Fruit fly (Drosophila melanogaster): ENCODE results near the gene CG9119.
A peak's percentile ranks its signal among the peaks of the same experiment; 100 is the strongest.

CG9119 gene

DNA sequence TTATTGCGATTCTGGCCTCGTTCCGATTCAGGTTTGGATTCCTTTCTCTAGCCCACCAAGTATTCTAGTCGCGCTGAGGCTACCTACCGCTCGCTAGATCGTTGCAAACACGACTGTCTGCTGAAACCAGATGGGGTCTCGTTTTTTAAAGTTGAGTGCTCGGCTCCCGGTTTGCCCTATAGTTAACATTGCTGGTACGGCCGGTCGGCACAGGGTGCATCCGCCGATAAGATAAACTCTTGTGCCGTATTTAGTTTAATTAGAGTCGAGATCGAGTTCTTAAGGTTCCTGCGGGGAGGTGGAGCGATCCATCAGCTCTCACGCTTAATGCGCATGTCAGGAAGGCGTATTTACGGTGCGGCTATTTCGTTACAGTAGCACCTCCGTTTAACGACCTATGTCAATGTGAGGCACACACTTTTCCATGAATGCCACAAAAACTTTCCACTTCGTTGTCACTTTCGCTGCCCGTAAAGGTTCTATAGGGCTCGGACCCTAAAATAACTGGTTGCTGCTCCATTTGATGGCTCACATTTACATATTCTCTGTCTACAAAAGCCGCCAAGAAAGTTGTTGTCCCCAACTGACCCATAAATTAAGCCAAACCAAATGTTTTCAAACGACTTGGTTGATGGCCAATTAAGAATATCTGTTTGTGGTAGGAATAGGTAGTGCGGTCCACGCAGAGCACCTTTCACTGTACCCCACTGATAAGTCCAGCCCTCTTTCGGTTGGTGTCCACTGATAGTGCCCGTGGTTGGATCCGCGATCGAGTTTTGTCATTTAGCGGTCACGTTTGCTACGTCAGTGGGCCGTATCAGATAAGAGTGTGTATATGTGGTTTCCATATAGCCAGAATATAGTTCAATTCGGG is at the start of gene CG9119 (continued):
- TF ChIP-seq Nf-YA (GFP tag; IDR thresholded peaks at IDR 0.05) (no peak), CoRest (tag; optimal IDR thresholded peaks at IDR 0.05) (peak; percentile 73), CG11085 (GFP tag; IDR thresholded peaks at IDR 0.05) (no peak), Vsx1 (GFP tag; optimal IDR thresholded peaks at IDR 0.05) (peak; percentile 81), vnd (GFP tag; IDR thresholded peaks at IDR 0.05; ENCODE audit: partially characterized antibody) (no peak), Camta (GFP tag; optimal IDR thresholded peaks at IDR 0.05) (peak; percentile 56), B-H2 (GFP tag; optimal IDR thresholded peaks at IDR 0.05) (peak; percentile 19), dmrt11E (tag; optimal IDR thresholded peaks at IDR 0.05) (peak; percentile 16), D (optimal IDR thresholded peaks at IDR 0.05) (no peak), D (GFP tag; optimal IDR thresholded peaks at IDR 0.05) (peak; percentile 48), CG6254 (GFP tag; optimal IDR thresholded peaks at IDR 0.05) (peak; percentile 88), Drgx (GFP tag; IDR thresholded peaks at IDR 0.05) (no peak), sima (GFP tag; optimal IDR thresholded peaks at IDR 0.05) (no peak), CG1529 (GFP tag; optimal IDR thresholded peaks at IDR 0.05) (peak; percentile 18), gro (GFP tag; optimal IDR thresholded peaks at IDR 0.05) (no peak), CG7839 (tag; optimal IDR thresholded peaks at IDR 0.05) (peak; percentile 77), CG8089 (GFP tag; optimal IDR thresholded peaks at IDR 0.05) (peak; percentile 31), bcd (GFP tag; optimal IDR thresholded peaks at IDR 0.05) (peak; percentile 73), D19B (GFP tag; optimal IDR thresholded peaks at IDR 0.05) (peak; percentile 69), gcm (GFP tag; optimal IDR thresholded peaks at IDR 0.05) (peak; percentile 41), CG9215 (GFP tag; IDR thresholded peaks at IDR 0.05) (peak; percentile 63), al (GFP tag; IDR thresholded peaks at IDR 0.05) (no peak; the same call in 1 of the 2 replicates), wek (GFP tag; optimal IDR thresholded peaks at IDR 0.05) (peak; percentile 7), CG13296 (GFP tag; optimal IDR thresholded peaks at IDR 0.05) (peak; percentile 61), knrl (GFP tag; IDR thresholded peaks at IDR 0.05; ENCODE audit: partially characterized antibody) (no peak), CG12391 (tag; optimal IDR thresholded peaks at IDR 0.05) (peak; percentile 64), Asciz (GFP tag; optimal IDR thresholded peaks at IDR 0.05) (peak; percentile 11), Side (GFP tag; optimal IDR thresholded peaks at IDR 0.05) (peak; percentile 68), YL-1 (GFP tag; optimal IDR thresholded peaks at IDR 0.05) (no peak), CG12104 (GFP tag; optimal IDR thresholded peaks at IDR 0.05) (peak; percentile 24), Doc2 (GFP tag; IDR thresholded peaks at IDR 0.05) (no peak), hbn (GFP tag; IDR thresholded peaks at IDR 0.05; ENCODE audit: partially characterized antibody) (no peak), ham (GFP tag; IDR thresholded peaks at IDR 0.05) (no peak; the same call in 1 of the 2 replicates), sd (tag; optimal IDR thresholded peaks at IDR 0.05) (peak; percentile 27), Myb (GFP tag; optimal IDR thresholded peaks at IDR 0.05) (peak; percentile 70), grn (GFP tag; optimal IDR thresholded peaks at IDR 0.05) (peak; percentile 58), sug (tag; optimal IDR thresholded peaks at IDR 0.05) (peak; percentile 83), CG7271 (tag; optimal IDR thresholded peaks at IDR 0.05) (no peak), CG7963 (GFP tag; IDR thresholded peaks at IDR 0.05; ENCODE audit: partially characterized antibody) (no peak), lola (GFP tag; optimal IDR thresholded peaks at IDR 0.05) (peak in 1 of 3 experiments; percentile 44), sens-2 (GFP tag; IDR thresholded peaks at IDR 0.05) (no peak), Nf-YC (tag; optimal IDR thresholded peaks at IDR 0.05) (peak; percentile 54), E2f1 (GFP tag; IDR thresholded peaks at IDR 0.05) (no peak), CG10462 (GFP tag; optimal IDR thresholded peaks at IDR 0.05) (no peak), CG13775 (GFP tag; optimal IDR thresholded peaks at IDR 0.05) (peak; percentile 68), vfl (GFP tag; optimal IDR thresholded peaks at IDR 0.05) (peak; percentile 48), H2.0 (GFP tag; IDR thresholded peaks at IDR 0.05) (no peak), tup (GFP tag; optimal IDR thresholded peaks at IDR 0.05) (no peak), CG15011 (GFP tag; optimal IDR thresholded peaks at IDR 0.05) (peak; percentile 66)
